Worm (Caenorhabditis elegans) whole organism, L2 larva: Measurements from ENCODE around the gene tbc-8.

Experiments
- blmp-1 ChIP-seq: sonication (generic microtip); optimal IDR thresholded peaks from 2 replicates; lab custom pipeline; 2017; ENCODE audit warnings: missing genetic modification characterization, mild to moderate bottlenecking, missing compliant biosample characterization, antibody characterized with exemption, moderate library complexity; ENCODE audit not compliant: insufficient read depth
- elt-1 ChIP-seq: fragments of 150-350 bp; optimal IDR thresholded peaks from 2 replicates; lab custom pipeline; 2014; ENCODE audit warnings: missing biosample characterization, missing genetic modification characterization
- lin-11 ChIP-seq: fragments of 150-350 bp; sonication (generic microtip); optimal IDR thresholded peaks from 2 replicates; lab custom pipeline; 2014; ENCODE audit warnings: missing biosample characterization, missing genetic modification characterization, inconsistent platforms, mixed read lengths
- mab-5 ChIP-seq: fragments of 150-350 bp; optimal IDR thresholded peaks from 2 replicates; lab custom pipeline; 2014; ENCODE audit warnings: missing biosample characterization, missing genetic modification characterization
- mdl-1 ChIP-seq, 2 experiments: fragments of 150-350 bp in 1 of 2; sonication (generic microtip) in 1 of 2; optimal IDR thresholded peaks; 2 replicates each; lab custom pipeline; 2017; ENCODE audit warnings: missing biosample characterization in 2 of 2, missing genetic modification characterization in 2 of 2
- nhr-11 ChIP-seq: fragments of 150-350 bp; optimal IDR thresholded peaks from 2 replicates; lab custom pipeline; 2014; ENCODE audit warnings: missing biosample characterization, missing genetic modification characterization
- skn-1 ChIP-seq: sonication (generic microtip); optimal IDR thresholded peaks from 2 replicates; lab custom pipeline; 2017; ENCODE audit warnings: missing biosample characterization, missing genetic modification characterization
- snpc-4 ChIP-seq: fragments of 150-350 bp; optimal IDR thresholded peaks from 2 replicates; lab custom pipeline; 2014; ENCODE audit warnings: missing biosample characterization, missing genetic modification characterization
- unc-39 ChIP-seq: fragments of 150-350 bp; optimal IDR thresholded peaks from 2 replicates; lab custom pipeline; 2014; ENCODE audit warnings: missing biosample characterization, missing genetic modification characterization
- unc-55 ChIP-seq: fragments of 150-350 bp; sonication (generic microtip); optimal IDR thresholded peaks from 3 replicates; lab custom pipeline; 2014; ENCODE audit warnings: missing biosample characterization, missing genetic modification reagents, missing genetic modification characterization
- unc-62 ChIP-seq: fragments of 150-350 bp; optimal IDR thresholded peaks from 2 replicates; lab custom pipeline; 2014; ENCODE audit warnings: missing biosample characterization, missing genetic modification reagents, missing genetic modification characterization
- zag-1 ChIP-seq: fragments of 150-350 bp; optimal IDR thresholded peaks from 2 replicates; lab custom pipeline; 2014; ENCODE audit warnings: missing biosample characterization, missing genetic modification characterization
- ztf-11 ChIP-seq: sonication (generic microtip); optimal IDR thresholded peaks from 2 replicates; lab custom pipeline; 2017; ENCODE audit warnings: missing biosample characterization, missing genetic modification characterization

DNA sequence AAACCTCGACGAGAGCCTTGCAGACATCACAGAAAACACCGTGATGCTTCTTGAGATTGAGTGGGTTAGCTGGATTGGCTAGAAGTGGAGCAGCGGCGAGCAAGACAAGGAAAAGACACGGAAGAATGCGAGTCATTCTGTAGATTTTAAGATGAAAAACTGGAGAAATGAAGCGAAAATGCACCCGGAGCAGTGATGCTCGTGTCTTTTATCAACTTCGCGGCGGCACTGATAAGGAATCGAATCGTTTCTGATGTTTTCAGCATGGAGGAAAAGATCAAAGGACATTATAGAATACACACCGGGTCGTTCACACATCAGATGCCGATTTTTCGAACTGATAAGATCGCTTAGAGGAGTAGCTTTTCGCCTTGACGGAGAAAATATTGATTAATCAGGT lies 9.4 kb upstream of the tbc-8 start, which contains the start of gene spp-1:
- TF ChIP-seq skn-1 (tag; lab: Kevin White, UChicago) (no peak), nhr-11 (tag; lab: Kevin White, UChicago) (no peak), zag-1 (tag; lab: Kevin White, UChicago) (no peak), elt-1 (no peak), ztf-11 (tag; lab: Kevin White, UChicago) (no peak), unc-62 (GFP tag; lab: Kevin White, UChicago) (no peak), blmp-1 (tag; lab: Kevin White, UChicago) (no peak), snpc-4 (tag; lab: Kevin White, UChicago) (no peak), mab-5 (tag; lab: Kevin White, UChicago) (no peak), mdl-1 (tag; optimal IDR thresholded peaks at IDR 0.05; lab: Kevin White, UChicago) (no peak), lin-11 (no peak), unc-55 (GFP tag; lab: Kevin White, UChicago) (no peak), unc-39 (tag; lab: Kevin White, UChicago) (no peak)
